ENCODE assay signal across 1 fruit fly cellular context in the genomic region with DNA sequence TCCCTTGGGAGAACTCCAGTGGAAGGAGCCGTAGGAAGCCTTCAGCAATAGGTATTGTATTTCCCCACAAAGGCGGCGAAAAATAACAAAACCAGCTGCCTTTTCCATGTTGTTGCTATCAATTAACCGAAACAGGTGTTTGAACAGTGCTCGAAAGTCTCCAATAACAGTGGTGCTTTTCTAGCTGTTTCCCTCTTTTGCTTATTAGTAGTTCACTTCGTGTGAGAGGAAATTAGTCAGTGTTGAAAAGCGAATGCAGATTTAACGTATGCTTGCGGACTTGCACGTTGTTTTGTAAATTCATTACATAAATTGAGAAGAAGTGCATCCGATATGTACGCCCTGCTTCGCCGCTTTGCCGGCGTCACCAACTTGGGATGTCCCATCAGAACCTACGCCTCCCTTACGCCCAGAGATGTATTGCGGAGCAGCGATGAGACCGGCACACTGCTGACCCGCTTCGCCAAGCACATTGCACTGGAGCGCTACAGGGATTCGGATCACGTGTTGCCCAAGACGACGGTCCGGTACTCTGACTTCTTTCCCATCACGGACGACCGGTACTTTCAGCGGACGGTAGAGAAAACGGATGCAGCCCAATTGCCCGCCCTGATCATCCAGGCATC.
TF ChIP-seq lines count a peak whose summit lies in the region.

A gene (minus strand): TSS at position 160 of the 626 bp plus-strand sequence.
A gene (plus strand): TSS at position 233 of the 626 bp plus-strand sequence.

TF ChIP-seq in whole organism, embryonic, 481 proteins besides CTCF, POLR2A, EP300 and RAD21 (continued from another document):
- TF ChIP-seq jumu (GFP tag; optimal IDR thresholded peaks at IDR 0.05; lab: Kevin White, UChicago), result peak; percentile 8
- peak; percentile 8; the same call in 1 of the 2 replicates for TF ChIP-seq Bgb (GFP tag; IDR thresholded peaks at IDR 0.05; lab: Robert Waterston, UW; ENCODE audit: partially characterized antibody)
- no peak for TF ChIP-seq CG42726 (GFP tag; IDR thresholded peaks at IDR 0.05; lab: Robert Waterston, UW; ENCODE audit: partially characterized antibody)
- TF ChIP-seq chm (GFP tag; IDR thresholded peaks at IDR 0.05; lab: Robert Waterston, UW), result no peak
- peak; percentile 96 for TF ChIP-seq Med (GFP tag; lab: Kevin White, UChicago)
- TF ChIP-seq ato (GFP tag; IDR thresholded peaks at IDR 0.05; lab: Robert Waterston, UW; ENCODE audit: partially characterized antibody), result no peak
- TF ChIP-seq Ssrp (tag; optimal IDR thresholded peaks at IDR 0.05; lab: Kevin White, UChicago), result no peak
- TF ChIP-seq Taf1 (GFP tag; IDR thresholded peaks at IDR 0.05; lab: Robert Waterston, UW), result peak; percentile 33; the same call in 1 of the 2 replicates
- TF ChIP-seq Trl (optimal IDR thresholded peaks at IDR 0.05; lab: Kevin White, UChicago), result peak in 1 of 2 experiments; percentile 15
- TF ChIP-seq Trl (GFP tag; optimal IDR thresholded peaks at IDR 0.05; lab: Kevin White, UChicago), result peak; percentile 64
- 0 out of 2 replicates have a peak, but pooled peaks have one; percentile 40 for TF ChIP-seq CG11085 (GFP tag; IDR thresholded peaks at IDR 0.05; lab: Robert Waterston, UW)
- TF ChIP-seq da (GFP tag; optimal IDR thresholded peaks at IDR 0.05; lab: Kevin White, UChicago), result peak; percentile 49
- TF ChIP-seq zfh1 (GFP tag; IDR thresholded peaks at IDR 0.05; lab: Robert Waterston, UW), result peak; percentile 52; the same call in 2 of the 3 replicates
- no peak for TF ChIP-seq crc (GFP tag; optimal IDR thresholded peaks at IDR 0.05; lab: Kevin White, UChicago)
- no peak for TF ChIP-seq sens-2 (GFP tag; IDR thresholded peaks at IDR 0.05; lab: Robert Waterston, UW)
- TF ChIP-seq Dll (GFP tag; IDR thresholded peaks at IDR 0.05; lab: Robert Waterston, UW; ENCODE audit: partially characterized antibody), result no peak
- peak; percentile 32 for TF ChIP-seq trem (tag; optimal IDR thresholded peaks at IDR 0.05; lab: Kevin White, UChicago)
- no peak for TF ChIP-seq CG7928 (GFP tag; optimal IDR thresholded peaks at IDR 0.05; lab: Kevin White, UChicago)
- TF ChIP-seq disco-r (GFP tag; optimal IDR thresholded peaks at IDR 0.05; lab: Kevin White, UChicago), result peak; percentile 20
- no peak for TF ChIP-seq CG12236 (GFP tag; optimal IDR thresholded peaks at IDR 0.05; lab: Kevin White, UChicago)
- no peak for TF ChIP-seq Opbp (GFP tag; IDR thresholded peaks at IDR 0.05; lab: Robert Waterston, UW; ENCODE audit: partially characterized antibody)
- TF ChIP-seq Neu2 (GFP tag; optimal IDR thresholded peaks at IDR 0.05; lab: Kevin White, UChicago; ENCODE audit: borderline replicate concordance), result peak; percentile 50
- peak; percentile 39 for TF ChIP-seq CG9817 (tag; optimal IDR thresholded peaks at IDR 0.05; lab: Kevin White, UChicago)
- TF ChIP-seq schlank (tag; optimal IDR thresholded peaks at IDR 0.05; lab: Kevin White, UChicago), result no peak
- TF ChIP-seq rib (GFP tag; IDR thresholded peaks at IDR 0.05; lab: Robert Waterston, UW), result no peak
- TF ChIP-seq cwo (GFP tag; optimal IDR thresholded peaks at IDR 0.05; lab: Kevin White, UChicago), result no peak
- no peak for TF ChIP-seq tll (GFP tag; optimal IDR thresholded peaks at IDR 0.05; lab: Kevin White, UChicago)
- TF ChIP-seq yki (optimal IDR thresholded peaks at IDR 0.05; lab: Kevin White, UChicago), result no peak
- TF ChIP-seq CG10462 (GFP tag; optimal IDR thresholded peaks at IDR 0.05; lab: Kevin White, UChicago), result no peak
- peak; percentile 68 for TF ChIP-seq YL-1 (GFP tag; optimal IDR thresholded peaks at IDR 0.05; lab: Kevin White, UChicago)
- TF ChIP-seq Max (GFP tag; optimal IDR thresholded peaks at IDR 0.05; lab: Kevin White, UChicago), result peak; percentile 46
- peak; percentile 55 for TF ChIP-seq CG4617 (GFP tag; optimal IDR thresholded peaks at IDR 0.05; lab: Kevin White, UChicago; ENCODE audit: borderline replicate concordance)
- TF ChIP-seq tgo (GFP tag; IDR thresholded peaks at IDR 0.05; lab: Robert Waterston, UW), result no peak
- TF ChIP-seq CG18476 (GFP tag; optimal IDR thresholded peaks at IDR 0.05; lab: Kevin White, UChicago), result no peak
- no peak for TF ChIP-seq dimm (GFP tag; IDR thresholded peaks at IDR 0.05; lab: Robert Waterston, UW)
- no peak for TF ChIP-seq tio (GFP tag; optimal IDR thresholded peaks at IDR 0.05; lab: Kevin White, UChicago)
- no peak for TF ChIP-seq CG17612 (GFP tag; IDR thresholded peaks at IDR 0.05; lab: Robert Waterston, UW)
- TF ChIP-seq lab (GFP tag; optimal IDR thresholded peaks at IDR 0.05; lab: Kevin White, UChicago), result peak; percentile 64
- TF ChIP-seq HmgZ (tag; optimal IDR thresholded peaks at IDR 0.05; lab: Kevin White, UChicago), result peak; percentile 87
- TF ChIP-seq unpg (GFP tag; optimal IDR thresholded peaks at IDR 0.05; lab: Kevin White, UChicago), result no peak
- no peak for TF ChIP-seq Abd-B (GFP tag; optimal IDR thresholded peaks at IDR 0.05; lab: Kevin White, UChicago)
- TF ChIP-seq eve (GFP tag; optimal IDR thresholded peaks at IDR 0.05; lab: Kevin White, UChicago), result no peak
- TF ChIP-seq grn (GFP tag; optimal IDR thresholded peaks at IDR 0.05; lab: Kevin White, UChicago), result no peak
